Worm (Caenorhabditis elegans) whole organism, midembryonic: Measurements from ENCODE around the gene F44E5.5.

Experiments used
- T22C8.4 ChIP-seq: fragments of 200-800 bp; sonication (Bioruptor generic); IDR thresholded peaks from 2 replicates; pipeline ENCODE4 v1.3.6; 2022; ENCODE audit warnings: missing genetic modification characterization, missing compliant biosample characterization
- cog-1 ChIP-seq: sonication (generic microtip); optimal IDR thresholded peaks from 2 replicates; lab custom pipeline; 2016; ENCODE audit warnings: missing genetic modification characterization, missing compliant biosample characterization
- flt-1 ChIP-seq: fragments of 200-800 bp; sonication (Bioruptor generic); IDR thresholded peaks from 2 replicates; pipeline ENCODE4 v1.3.6; 2022; ENCODE audit warnings: missing genetic modification characterization, missing compliant biosample characterization
- med-1 ChIP-seq: sonication (generic microtip); optimal IDR thresholded peaks from 2 replicates; lab custom pipeline; 2017; ENCODE audit warnings: missing genetic modification characterization, mild to moderate bottlenecking, missing compliant biosample characterization, antibody characterized with exemption, missing genetic modification reagents; ENCODE audit not compliant: insufficient read depth
- ztf-23 ChIP-seq: fragments of 200-800 bp; sonication (Bioruptor generic); IDR thresholded peaks from 2 replicates; pipeline ENCODE4 v1.3.6; 2022; ENCODE audit warnings: missing genetic modification reagents, missing genetic modification characterization, missing compliant biosample characterization
- ztf-29 ChIP-seq: fragments of 200-800 bp; sonication (Bioruptor generic); IDR thresholded peaks from 2 replicates; pipeline ENCODE4 v1.3.6; 2022; ENCODE audit warnings: missing genetic modification reagents, missing genetic modification characterization, missing compliant biosample characterization

DNA sequence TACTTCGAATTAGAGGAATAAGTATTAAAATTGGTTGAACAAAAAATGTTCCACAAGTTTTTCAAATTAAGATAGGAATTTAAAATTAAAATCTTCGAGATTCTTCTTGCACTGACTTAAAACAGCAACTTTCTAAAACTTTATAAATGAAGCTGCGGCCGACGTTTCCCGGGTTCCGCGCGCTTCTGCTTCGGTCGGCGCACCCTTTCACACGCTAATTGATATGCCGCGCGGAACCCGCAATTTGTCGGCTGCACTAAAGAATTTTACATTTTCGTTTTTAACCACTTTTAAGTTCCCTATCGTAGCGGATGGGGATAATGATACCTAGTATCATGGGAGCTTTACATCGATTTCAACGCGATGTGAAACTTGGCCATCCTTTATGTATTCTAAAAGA is 44.7 kb upstream of the F44E5.5 start:
- TF ChIP-seq ztf-29 (GFP tag; lab: Robert Waterston, UW), result no peak
- no peak for TF ChIP-seq flt-1 (GFP tag; lab: Robert Waterston, UW)
- no peak for TF ChIP-seq ztf-23 (GFP tag; lab: Robert Waterston, UW)
- no peak for TF ChIP-seq cog-1 (tag; lab: Kevin White, UChicago)
- TF ChIP-seq med-1 (GFP tag; lab: Kevin White, UChicago), result no peak
- no peak for TF ChIP-seq T22C8.4 (GFP tag; lab: Robert Waterston, UW)
